Fruit fly (Drosophila melanogaster): ENCODE results near the gene CG13063.

The CG13063 gene

dm6 chr3L:16333013-16333412 is 26.6 kb downstream of the CG13063 start, which contains the start of gene CG13056:
TSS of gene CG13056 (plus strand) at chr3L:16333313.
- TF ChIP-seq ovo (GFP tag; optimal IDR thresholded peaks at IDR 0.05), result no peak
- no peak for TF ChIP-seq toe (GFP tag; optimal IDR thresholded peaks at IDR 0.05)
- TF ChIP-seq CG7045 (GFP tag; optimal IDR thresholded peaks at IDR 0.05), result no peak
- TF ChIP-seq pad (GFP tag; optimal IDR thresholded peaks at IDR 0.05), result no peak
- no peak for TF ChIP-seq CG33017 (tag; optimal IDR thresholded peaks at IDR 0.05)
- TF ChIP-seq CG5204 (GFP tag; optimal IDR thresholded peaks at IDR 0.05), result no peak
- no peak for TF ChIP-seq CG11617 (GFP tag; optimal IDR thresholded peaks at IDR 0.05)
- no peak for TF ChIP-seq CG14711 (tag; optimal IDR thresholded peaks at IDR 0.05)
- TF ChIP-seq Hr96 (GFP tag; optimal IDR thresholded peaks at IDR 0.05), result no peak
- no peak for TF ChIP-seq CG12768 (GFP tag; optimal IDR thresholded peaks at IDR 0.05)
- TF ChIP-seq tj (GFP tag; optimal IDR thresholded peaks at IDR 0.05), result no peak

dm6 chr3L:16334876-16335275 is 28.5 kb downstream of the CG13063 start:
- no peak for TF ChIP-seq Crg-1 (GFP tag; optimal IDR thresholded peaks at IDR 0.05)
- TF ChIP-seq pad (GFP tag; optimal IDR thresholded peaks at IDR 0.05), result no peak
- TF ChIP-seq kay (GFP tag; ENCODE audit: borderline replicate concordance), result no peak
- TF ChIP-seq ovo (GFP tag; optimal IDR thresholded peaks at IDR 0.05), result no peak
- no peak for TF ChIP-seq CG7045 (GFP tag; optimal IDR thresholded peaks at IDR 0.05)
- no peak for TF ChIP-seq CG11617 (GFP tag; optimal IDR thresholded peaks at IDR 0.05)
- no peak for TF ChIP-seq cic (GFP tag; optimal IDR thresholded peaks at IDR 0.05)
- TF ChIP-seq CG1620 (GFP tag; optimal IDR thresholded peaks at IDR 0.05), result no peak
- TF ChIP-seq Hr96 (GFP tag; optimal IDR thresholded peaks at IDR 0.05), result no peak
- TF ChIP-seq CG12768 (GFP tag; optimal IDR thresholded peaks at IDR 0.05), result no peak
- TF ChIP-seq bab1 (GFP tag; optimal IDR thresholded peaks at IDR 0.05), result no peak

dm6 chr3L:16337739-16338138 is 31.3 kb downstream of the CG13063 start:
- TF ChIP-seq cic (GFP tag; optimal IDR thresholded peaks at IDR 0.05) (no peak), CG12768 (GFP tag; optimal IDR thresholded peaks at IDR 0.05) (no peak), CG5204 (GFP tag; optimal IDR thresholded peaks at IDR 0.05) (no peak), CG33017 (tag; optimal IDR thresholded peaks at IDR 0.05) (no peak), Clk (GFP tag; optimal IDR thresholded peaks at IDR 0.05) (no peak), Crg-1 (GFP tag; optimal IDR thresholded peaks at IDR 0.05) (no peak), Mnt (GFP tag; optimal IDR thresholded peaks at IDR 0.05) (no peak), CG7101 (tag; optimal IDR thresholded peaks at IDR 0.05) (no peak), bab1 (GFP tag; optimal IDR thresholded peaks at IDR 0.05) (no peak), toe (GFP tag; optimal IDR thresholded peaks at IDR 0.05) (no peak), cnc (optimal IDR thresholded peaks at IDR 0.05) (no peak), CG1620 (GFP tag; optimal IDR thresholded peaks at IDR 0.05) (no peak), pad (GFP tag; optimal IDR thresholded peaks at IDR 0.05) (no peak)

- no peak for TF ChIP-seq CG33017 (tag; optimal IDR thresholded peaks at IDR 0.05)
- TF ChIP-seq Crg-1 (GFP tag; optimal IDR thresholded peaks at IDR 0.05), result no peak
- no peak for TF ChIP-seq CG11617 (GFP tag; optimal IDR thresholded peaks at IDR 0.05)
- TF ChIP-seq ovo (GFP tag; optimal IDR thresholded peaks at IDR 0.05), result no peak
- no peak for TF ChIP-seq Hr96 (GFP tag; optimal IDR thresholded peaks at IDR 0.05)
- no peak for TF ChIP-seq CG7101 (tag; optimal IDR thresholded peaks at IDR 0.05)
Observed at dm6 chr3L:16338703-16339102, 32.3 kb downstream of the CG13063 start, which contains the start of gene CG4998. TSS of gene CG4998 (plus strand) at chr3L:16339003.

- TF ChIP-seq cic (GFP tag; optimal IDR thresholded peaks at IDR 0.05) (no peak), bab1 (GFP tag; optimal IDR thresholded peaks at IDR 0.05) (no peak), tj (GFP tag; optimal IDR thresholded peaks at IDR 0.05) (no peak), cnc (optimal IDR thresholded peaks at IDR 0.05) (no peak), CG5204 (GFP tag; optimal IDR thresholded peaks at IDR 0.05) (no peak), Mnt (GFP tag; optimal IDR thresholded peaks at IDR 0.05) (no peak), Hr96 (GFP tag; optimal IDR thresholded peaks at IDR 0.05) (no peak)
Observed at dm6 chr3L:16339463-16339862, 33.1 kb downstream of the CG13063 start.

dm6 chr3L:16339873-16340272 is 33.5 kb downstream of the CG13063 start:
- TF ChIP-seq cnc (optimal IDR thresholded peaks at IDR 0.05) (no peak), kay (GFP tag; ENCODE audit: borderline replicate concordance) (no peak), CG5204 (GFP tag; optimal IDR thresholded peaks at IDR 0.05) (no peak), CG1620 (GFP tag; optimal IDR thresholded peaks at IDR 0.05) (no peak), cic (GFP tag; optimal IDR thresholded peaks at IDR 0.05) (no peak), CG14711 (tag; optimal IDR thresholded peaks at IDR 0.05) (no peak), pad (GFP tag; optimal IDR thresholded peaks at IDR 0.05) (no peak)

- TF ChIP-seq ovo (GFP tag; optimal IDR thresholded peaks at IDR 0.05), result no peak
- no peak for TF ChIP-seq CG7045 (GFP tag; optimal IDR thresholded peaks at IDR 0.05)
- no peak for TF ChIP-seq Mnt (GFP tag; optimal IDR thresholded peaks at IDR 0.05)
- no peak for TF ChIP-seq CG14711 (tag; optimal IDR thresholded peaks at IDR 0.05)
Observed at dm6 chr3L:16346023-16346422, 39.6 kb downstream of the CG13063 start, which contains the start of gene CG33257. TSS of gene CG33257 (plus strand) at chr3L:16346323.

dm6 chr3L:16347914-16348313 is 41.5 kb downstream of the CG13063 start, which contains the start of gene mRpS34:
TSS of gene mRpS34 (plus strand) at chr3L:16348074.
- TF ChIP-seq CG7101 (tag; optimal IDR thresholded peaks at IDR 0.05), result no peak
